Fruit fly (Drosophila melanogaster): ENCODE measurements around the gene Tektin-C.

The Tektin-C gene

dm6 chr3L:5838880-5839279, 42.5 kb upstream of the Tektin-C start (continued):
- TF ChIP-seq CG2120 (GFP tag; optimal IDR thresholded peaks at IDR 0.05) (no peak), chm (GFP tag; IDR thresholded peaks at IDR 0.05) (peak; percentile 40; the same call in 1 of the 2 replicates), exex (tag; optimal IDR thresholded peaks at IDR 0.05) (no peak), CG17359 (tag; optimal IDR thresholded peaks at IDR 0.05) (no peak), z (GFP tag; IDR thresholded peaks at IDR 0.05) (no peak), CG9727 (GFP tag; optimal IDR thresholded peaks at IDR 0.05) (no peak), Oaz (GFP tag; IDR thresholded peaks at IDR 0.05) (no peak), sr (GFP tag; IDR thresholded peaks at IDR 0.05) (peak; percentile 78), Mrtf (GFP tag; IDR thresholded peaks at IDR 0.05) (no peak), pan (optimal IDR thresholded peaks at IDR 0.05) (no peak), pan (GFP tag; optimal IDR thresholded peaks at IDR 0.05 in 1 of 2, IDR thresholded peaks at IDR 0.05 in 1 of 2) (peak in 1 of 2 experiments; percentile 30), CG32767 (GFP tag; IDR thresholded peaks at IDR 0.05) (no peak), CG3065 (GFP tag; optimal IDR thresholded peaks at IDR 0.05) (no peak), Gsc (GFP tag; IDR thresholded peaks at IDR 0.05) (no peak), vvl (GFP tag; IDR thresholded peaks at IDR 0.05) (peak; percentile 16; the same call in 1 of the 2 replicates), Taf1 (GFP tag; IDR thresholded peaks at IDR 0.05) (no peak), CG16813 (GFP tag; IDR thresholded peaks at IDR 0.05; ENCODE audit: partially characterized antibody) (no peak), CG8924 (tag; optimal IDR thresholded peaks at IDR 0.05) (no peak), Gug (GFP tag; IDR thresholded peaks at IDR 0.05) (peak; percentile 11; the same call in 1 of the 4 replicates), ems (GFP tag; optimal IDR thresholded peaks at IDR 0.05) (no peak), CG32532 (GFP tag; IDR thresholded peaks at IDR 0.05) (peak; percentile 15; the same call in 1 of the 2 replicates), CG3407 (GFP tag; optimal IDR thresholded peaks at IDR 0.05) (no peak), nmo (GFP tag; optimal IDR thresholded peaks at IDR 0.05) (no peak), Drgx (GFP tag; IDR thresholded peaks at IDR 0.05) (no peak), CG11696 (GFP tag; IDR thresholded peaks at IDR 0.05) (peak; percentile 60; the same call in 1 of the 2 replicates), ATbp (GFP tag; optimal IDR thresholded peaks at IDR 0.05) (no peak), tgo (GFP tag; IDR thresholded peaks at IDR 0.05) (no peak), so (GFP tag; IDR thresholded peaks at IDR 0.05) (peak; percentile 48; the same call in 1 of the 3 replicates), zfh1 (GFP tag; IDR thresholded peaks at IDR 0.05) (0 out of 3 replicates have a peak, but pooled peaks have one; percentile 37), ham (GFP tag; IDR thresholded peaks at IDR 0.05) (no peak), Ets97D (GFP tag; optimal IDR thresholded peaks at IDR 0.05) (no peak), pb (GFP tag; optimal IDR thresholded peaks at IDR 0.05) (no peak), Nf-YC (tag; optimal IDR thresholded peaks at IDR 0.05) (no peak), Dbx (GFP tag; IDR thresholded peaks at IDR 0.05) (no peak), Hr51 (GFP tag; optimal IDR thresholded peaks at IDR 0.05) (no peak), CG4328 (GFP tag; optimal IDR thresholded peaks at IDR 0.05) (no peak), CG32772 (GFP tag; IDR thresholded peaks at IDR 0.05) (0 out of 2 replicates have a peak, but pooled peaks have one; percentile 29), HmgD (GFP tag; optimal IDR thresholded peaks at IDR 0.05) (no peak), eve (GFP tag; optimal IDR thresholded peaks at IDR 0.05) (no peak), gro (GFP tag; optimal IDR thresholded peaks at IDR 0.05) (no peak), Rx (GFP tag; IDR thresholded peaks at IDR 0.05) (no peak), Elba2 (GFP tag; optimal IDR thresholded peaks at IDR 0.05) (no peak)

- peak; percentile 12 for TF ChIP-seq Deaf1 (tag; optimal IDR thresholded peaks at IDR 0.05)
- TF ChIP-seq CG2712 (tag; optimal IDR thresholded peaks at IDR 0.05) = no peak
- TF ChIP-seq CG30403 (GFP tag; optimal IDR thresholded peaks at IDR 0.05) = no peak
- TF ChIP-seq Ets65A (GFP tag) = peak; percentile 28
- TF ChIP-seq CG1603 (tag; optimal IDR thresholded peaks at IDR 0.05) = no peak
- TF ChIP-seq CG11723 (GFP tag; optimal IDR thresholded peaks at IDR 0.05) = no peak
- TF ChIP-seq CG8388 (GFP tag; optimal IDR thresholded peaks at IDR 0.05) = no peak
- no peak for TF ChIP-seq Sin3A (optimal IDR thresholded peaks at IDR 0.05)
- no peak; the same call in 1 of the 2 replicates for TF ChIP-seq E2f1 (GFP tag; IDR thresholded peaks at IDR 0.05)
- no peak for TF ChIP-seq Hey (tag; optimal IDR thresholded peaks at IDR 0.05)
- TF ChIP-seq CG15696 (tag; optimal IDR thresholded peaks at IDR 0.05) = no peak
- TF ChIP-seq pfk (GFP tag; optimal IDR thresholded peaks at IDR 0.05) = no peak
- no peak for TF ChIP-seq MBD-R2 (GFP tag; IDR thresholded peaks at IDR 0.05)
- no peak for TF ChIP-seq HmgD (GFP tag; optimal IDR thresholded peaks at IDR 0.05)
- TF ChIP-seq cas (GFP tag; IDR thresholded peaks at IDR 0.05) = no peak
Measured at dm6 chr3L:5838295-5838694, 42.0 kb upstream of the Tektin-C start.

Data from whole organism, embryonic.